Worm (Caenorhabditis elegans): Measurements from ENCODE around the gene ZK816.1.

DNA sequence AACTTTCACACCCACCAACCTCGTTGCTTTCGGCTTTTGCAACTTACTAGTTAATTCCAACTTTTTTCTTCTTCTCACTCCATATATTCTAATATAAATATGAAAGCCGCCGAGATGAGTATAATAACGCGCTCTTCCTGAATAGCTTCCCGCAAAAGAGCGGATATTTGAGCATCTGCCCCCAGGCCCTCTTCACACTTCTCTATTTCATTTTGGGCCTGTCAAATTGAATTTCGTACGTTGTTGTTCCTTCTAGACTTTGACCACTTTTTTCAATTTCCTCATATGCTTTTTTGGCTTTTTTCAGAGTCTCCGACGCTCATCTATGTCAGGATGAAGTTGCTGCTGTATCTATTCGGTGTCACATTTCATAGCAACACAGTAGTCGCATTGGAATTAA, 36.5 kb upstream of the ZK816.1 start, which contains the start of gene ddr-2:
- TF ChIP-seq egl-43 (GFP tag; IDR thresholded peaks at IDR 0.05) (no peak), mdl-1 (tag; optimal IDR thresholded peaks at IDR 0.05) (no peak), rbr-2 (tag; optimal IDR thresholded peaks at IDR 0.05) (no peak)
